Fruit fly (Drosophila melanogaster) whole organism, pupa: Measurements from ENCODE around the gene hng3.

Experiments
- CG12605 ChIP-seq: fragments of 200-800 bp; sonication (Bioruptor generic); IDR thresholded peaks from 2 replicates; pipeline ENCODE4 v1.3.6; 2022; ENCODE audit warnings: missing biosample characterization, missing genetic modification characterization
- CG17806 ChIP-seq: fragments of 200-800 bp; sonication (Bioruptor generic); optimal IDR thresholded peaks from 2 replicates; lab custom pipeline; 2018; ENCODE audit warnings: missing biosample characterization, mild to moderate bottlenecking, missing genetic modification characterization, moderate library complexity
- CG32121 ChIP-seq: fragments of 200-800 bp; sonication (Bioruptor generic); IDR thresholded peaks from 2 replicates; pipeline ENCODE4 v1.3.6; 2022; ENCODE audit warnings: missing biosample characterization, missing genetic modification characterization
- CG34367 ChIP-seq: fragments of 200-800 bp; sonication (Bioruptor generic); optimal IDR thresholded peaks from 2 replicates; lab custom pipeline; 2018; ENCODE audit warnings: missing biosample characterization, mild to moderate bottlenecking, missing genetic modification characterization
- CG4496 ChIP-seq: fragments of 200-800 bp; sonication (Bioruptor generic); IDR thresholded peaks from 3 replicates; pipeline ENCODE4 v1.3.6; 2022; ENCODE audit warnings: missing biosample characterization, missing genetic modification characterization
- CG8301 ChIP-seq: fragments of 200-800 bp; sonication (Bioruptor generic); optimal IDR thresholded peaks from 2 replicates; lab custom pipeline; 2018; ENCODE audit warnings: missing biosample characterization, mild to moderate bottlenecking, missing genetic modification characterization
- CG9948 ChIP-seq: fragments of 200-800 bp; sonication (Bioruptor generic); optimal IDR thresholded peaks from 2 replicates; lab custom pipeline; 2018; ENCODE audit warnings: missing biosample characterization, mild to moderate bottlenecking, missing genetic modification characterization, moderate library complexity
- Ets98B ChIP-seq: fragments of 200-800 bp; sonication (Bioruptor generic); IDR thresholded peaks from 2 replicates; pipeline ENCODE4 v1.3.6; 2022; ENCODE audit warnings: missing biosample characterization, missing genetic modification characterization
- Pif1A ChIP-seq: fragments of 200-800 bp; sonication (Bioruptor generic); optimal IDR thresholded peaks from 3 replicates; lab custom pipeline; 2016; ENCODE audit warnings: missing biosample characterization, missing genetic modification characterization
- fd96Ca ChIP-seq: fragments of 200-800 bp; sonication (Bioruptor generic); IDR thresholded peaks from 3 replicates; pipeline ENCODE4 v1.3.6; 2022; ENCODE audit warnings: missing biosample characterization, missing genetic modification characterization
- gl ChIP-seq: fragments of 200-800 bp; sonication (Bioruptor generic); optimal IDR thresholded peaks from 2 replicates; lab custom pipeline; 2018; ENCODE audit warnings: missing biosample characterization, mild to moderate bottlenecking, missing genetic modification characterization

dm6 chr3L:788961-789360, 33.7 kb upstream of the hng3 start:
- no peak for TF ChIP-seq gl (tag; lab: Kevin White, UChicago)
- TF ChIP-seq CG8301 (tag; lab: Kevin White, UChicago) = peak; percentile 35
- TF ChIP-seq CG12605 = 0 out of 2 replicates have a peak, but pooled peaks have one; percentile 34
- no peak for TF ChIP-seq CG9948 (tag; lab: Kevin White, UChicago)
- no peak for TF ChIP-seq Ets98B (GFP tag; lab: Robert Waterston, UW)
- no peak for TF ChIP-seq CG34367 (tag; lab: Kevin White, UChicago)
- TF ChIP-seq CG17806 = peak; percentile 8
- TF ChIP-seq Pif1A (GFP tag; lab: Kevin White, UChicago) = no peak
- TF ChIP-seq CG32121 (GFP tag; lab: Robert Waterston, UW) = no peak
- no peak for TF ChIP-seq fd96Ca (GFP tag; lab: Robert Waterston, UW)
- TF ChIP-seq CG4496 (GFP tag; lab: Robert Waterston, UW) = peak; percentile 58; the same call in 2 of the 3 replicates
